Worm (Caenorhabditis elegans) whole organism, L4 larva: Measurements from ENCODE around the gene str-149.

Experiments used
- F37D6.2 ChIP-seq: sonication (generic microtip); optimal IDR thresholded peaks from 2 replicates; lab custom pipeline; 2016; ENCODE audit warnings: mild to moderate bottlenecking, missing genetic modification characterization, missing compliant biosample characterization
- F49E8.2 ChIP-seq: sonication (generic microtip); optimal IDR thresholded peaks from 2 replicates; lab custom pipeline; 2016; ENCODE audit warnings: missing compliant biosample characterization, mild to moderate bottlenecking, missing genetic modification characterization, borderline replicate concordance
- ZK546.5 ChIP-seq, 2 experiments: sonication (generic microtip); optimal IDR thresholded peaks; 2 replicates each; lab custom pipeline; 2017; ENCODE audit warnings: missing biosample characterization in 2 of 2, missing genetic modification characterization in 2 of 2
- ama-1 ChIP-seq: fragments of 150-350 bp; optimal IDR thresholded peaks from 2 replicates; lab custom pipeline; 2014; ENCODE audit warnings: inconsistent platforms, mixed read lengths
- daf-19 ChIP-seq: fragments of 200-800 bp; sonication (Bioruptor generic); conservative IDR thresholded peaks from 2 replicates; pipeline ENCODE4 v1.3.6; 2022; ENCODE audit warnings: missing genetic modification characterization, missing compliant biosample characterization
- jun-1 ChIP-seq: fragments of 150-350 bp; optimal IDR thresholded peaks from 2 replicates; lab custom pipeline; 2014; ENCODE audit warnings: missing biosample characterization, missing genetic modification reagents, missing genetic modification characterization
- mep-1 ChIP-seq: fragments of 150-350 bp; sonication (generic microtip); optimal IDR thresholded peaks from 3 replicates; lab custom pipeline; 2014; ENCODE audit warnings: missing biosample characterization, missing genetic modification characterization
- nhr-11 ChIP-seq: fragments of 150-350 bp; optimal IDR thresholded peaks from 2 replicates; lab custom pipeline; 2014; ENCODE audit warnings: missing biosample characterization, missing genetic modification characterization
- nhr-42 ChIP-seq: fragments of 200-800 bp; sonication (Bioruptor generic); IDR thresholded peaks from 2 replicates; pipeline ENCODE4 v1.3.6; 2022; ENCODE audit warnings: missing genetic modification characterization, missing compliant biosample characterization
- nhr-76 ChIP-seq: fragments of 150-350 bp; optimal IDR thresholded peaks from 2 replicates; lab custom pipeline; 2014; ENCODE audit warnings: missing biosample characterization, missing genetic modification characterization
- skn-1 ChIP-seq: fragments of 150-350 bp; optimal IDR thresholded peaks from 2 replicates; lab custom pipeline; 2014; ENCODE audit warnings: missing biosample characterization, missing genetic modification characterization
- vab-7 ChIP-seq: fragments of 200-800 bp; sonication (Bioruptor generic); IDR thresholded peaks from 2 replicates; pipeline ENCODE4 v1.3.6; 2022; ENCODE audit warnings: missing genetic modification reagents, missing genetic modification characterization, missing compliant biosample characterization
- zag-1 ChIP-seq: fragments of 150-350 bp; optimal IDR thresholded peaks from 2 replicates; lab custom pipeline; 2014; ENCODE audit warnings: missing biosample characterization, missing genetic modification characterization

ce11 chrV:16534000-16534399 is 39.3 kb upstream of the str-149 start, which contains the start of gene cpr-2:
- TF ChIP-seq daf-19 (no peak), skn-1 (no peak), nhr-42 (GFP tag; lab: Robert Waterston, UW) (no peak), ZK546.5 (tag; optimal IDR thresholded peaks at IDR 0.05; lab: Kevin White, UChicago) (no peak), vab-7 (GFP tag; lab: Robert Waterston, UW) (no peak), jun-1 (tag; lab: Kevin White, UChicago) (no peak), nhr-76 (no peak), F49E8.2 (tag; lab: Kevin White, UChicago) (no peak), ama-1 (lab: Kevin White, UChicago) (no peak), zag-1 (tag; lab: Kevin White, UChicago) (no peak), mep-1 (no peak), nhr-11 (tag; lab: Kevin White, UChicago) (no peak), F37D6.2 (tag; lab: Kevin White, UChicago) (no peak)
